Worm (Caenorhabditis elegans): ENCODE data around the gene sam-4.

Gene sam-4

ce11 chrII:5605538-5605945 lies 43.5 kb downstream of the sam-4 start (continued):
- TF ChIP-seq sma-3 (GFP tag; optimal IDR thresholded peaks at IDR 0.05), result peak; percentile 92
- TF ChIP-seq blmp-1 (tag; optimal IDR thresholded peaks at IDR 0.05; ENCODE audit: insufficient read depth), result peak; percentile 72
- TF ChIP-seq ama-1 (optimal IDR thresholded peaks at IDR 0.05), result no peak
- no peak for TF ChIP-seq nhr-23 (tag; optimal IDR thresholded peaks at IDR 0.05)
- peak; percentile 82 for TF ChIP-seq egl-27 (tag; optimal IDR thresholded peaks at IDR 0.05)
- no peak for TF ChIP-seq skn-1 (tag; optimal IDR thresholded peaks at IDR 0.05)
- no peak for TF ChIP-seq ztf-4 (tag; optimal IDR thresholded peaks at IDR 0.05)
- no peak for TF ChIP-seq snpc-4 (tag; optimal IDR thresholded peaks at IDR 0.05)

ce11 chrII:5604441-5604840 lies 44.6 kb downstream of the sam-4 start:
- TF ChIP-seq blmp-1 (tag; optimal IDR thresholded peaks at IDR 0.05; ENCODE audit: insufficient read depth), result no peak
- no peak for TF ChIP-seq sem-4 (tag; optimal IDR thresholded peaks at IDR 0.05)
- no peak for TF ChIP-seq sma-9 (GFP tag; optimal IDR thresholded peaks at IDR 0.05)
- no peak for TF ChIP-seq sma-9 (tag; optimal IDR thresholded peaks at IDR 0.05)
- TF ChIP-seq nhr-21 (tag; optimal IDR thresholded peaks at IDR 0.05), result no peak
- no peak for TF ChIP-seq elt-3 (tag; optimal IDR thresholded peaks at IDR 0.05)
- TF ChIP-seq nhr-11 (tag; optimal IDR thresholded peaks at IDR 0.05), result no peak
- TF ChIP-seq lsy-2 (tag; optimal IDR thresholded peaks at IDR 0.05), result no peak
- TF ChIP-seq lin-11 (tag; optimal IDR thresholded peaks at IDR 0.05), result no peak
- TF ChIP-seq snpc-4 (tag; optimal IDR thresholded peaks at IDR 0.05), result no peak
- TF ChIP-seq unc-39 (tag; optimal IDR thresholded peaks at IDR 0.05), result no peak
- no peak for TF ChIP-seq lin-39 (tag; optimal IDR thresholded peaks at IDR 0.05)
- no peak for TF ChIP-seq ceh-82 (tag; optimal IDR thresholded peaks at IDR 0.05)
- TF ChIP-seq alr-1 (tag; optimal IDR thresholded peaks at IDR 0.05), result no peak
- TF ChIP-seq lin-13 (GFP tag; optimal IDR thresholded peaks at IDR 0.05), result no peak
- TF ChIP-seq mab-5 (tag; optimal IDR thresholded peaks at IDR 0.05), result no peak
- no peak for TF ChIP-seq nhr-77 (tag; optimal IDR thresholded peaks at IDR 0.05)
- TF ChIP-seq fos-1 (tag; optimal IDR thresholded peaks at IDR 0.05), result no peak
- TF ChIP-seq crh-2 (tag; optimal IDR thresholded peaks at IDR 0.05), result no peak
- no peak for TF ChIP-seq egl-27 (tag; optimal IDR thresholded peaks at IDR 0.05)
- no peak for TF ChIP-seq unc-62 (GFP tag; optimal IDR thresholded peaks at IDR 0.05)

- TF ChIP-seq egl-27 (tag; optimal IDR thresholded peaks at IDR 0.05) (no peak), ztf-1 (GFP tag; conservative IDR thresholded peaks at IDR 0.05) (no peak), mbf-1 (tag; optimal IDR thresholded peaks at IDR 0.05) (no peak), ztf-11 (tag; optimal IDR thresholded peaks at IDR 0.05) (no peak), nhr-77 (tag; optimal IDR thresholded peaks at IDR 0.05) (no peak), nhr-12 (tag; optimal IDR thresholded peaks at IDR 0.05) (no peak), nhr-25 (tag; optimal IDR thresholded peaks at IDR 0.05) (no peak)
Measured at ce11 chrII:5603194-5603593, 45.9 kb downstream of the sam-4 start, which contains the start of gene C17G10.6. Gene C17G10.6 (minus strand): TSS chrII:5603294.

- peak; percentile 58 for TF ChIP-seq F13H6.1 (tag; optimal IDR thresholded peaks at IDR 0.05)
- no peak for TF ChIP-seq aly-2 (tag; optimal IDR thresholded peaks at IDR 0.05)
- TF ChIP-seq nhr-6 (tag; optimal IDR thresholded peaks at IDR 0.05), result peak; percentile 41
- TF ChIP-seq zag-1 (tag; optimal IDR thresholded peaks at IDR 0.05), result no peak
- TF ChIP-seq ztf-1 (GFP tag; conservative IDR thresholded peaks at IDR 0.05), result no peak
- TF ChIP-seq unc-39 (tag; optimal IDR thresholded peaks at IDR 0.05), result no peak
- TF ChIP-seq crh-2 (tag; optimal IDR thresholded peaks at IDR 0.05), result peak; percentile 69
- TF ChIP-seq egl-27 (tag; optimal IDR thresholded peaks at IDR 0.05), result peak; percentile 72
- no peak for TF ChIP-seq nhr-23 (tag; optimal IDR thresholded peaks at IDR 0.05)
- TF ChIP-seq R02D3.7 (tag; optimal IDR thresholded peaks at IDR 0.05), result no peak
- peak; percentile 78 for TF ChIP-seq nhr-21 (tag; optimal IDR thresholded peaks at IDR 0.05)
- TF ChIP-seq ztf-4 (tag; optimal IDR thresholded peaks at IDR 0.05), result peak; percentile 9
- TF ChIP-seq nhr-11 (tag; optimal IDR thresholded peaks at IDR 0.05), result no peak
- no peak for TF ChIP-seq mbf-1 (tag; optimal IDR thresholded peaks at IDR 0.05)
- TF ChIP-seq unc-55 (GFP tag; optimal IDR thresholded peaks at IDR 0.05), result no peak
- no peak for TF ChIP-seq Y55F3AM.14 (GFP tag; optimal IDR thresholded peaks at IDR 0.05)
- peak; percentile 62 to 75 for TF ChIP-seq lsy-2 (tag; optimal IDR thresholded peaks at IDR 0.05)
- TF ChIP-seq lin-39 (tag; optimal IDR thresholded peaks at IDR 0.05), result no peak
- TF ChIP-seq C34F6.9 (tag; optimal IDR thresholded peaks at IDR 0.05), result peak; percentile 20
- TF ChIP-seq sma-3 (GFP tag; optimal IDR thresholded peaks at IDR 0.05), result peak; percentile 87
- TF ChIP-seq lin-11 (tag; optimal IDR thresholded peaks at IDR 0.05), result no peak
- TF ChIP-seq snpc-4 (tag; optimal IDR thresholded peaks at IDR 0.05), result peak; percentile 99
- TF ChIP-seq dmd-4 (tag; optimal IDR thresholded peaks at IDR 0.05), result no peak
- TF ChIP-seq nhr-77 (tag; optimal IDR thresholded peaks at IDR 0.05), result peak; percentile 68
- TF ChIP-seq nhr-25 (tag; optimal IDR thresholded peaks at IDR 0.05), result peak; percentile 62
- TF ChIP-seq ceh-82 (tag; optimal IDR thresholded peaks at IDR 0.05), result no peak
- TF ChIP-seq lin-13 (GFP tag; optimal IDR thresholded peaks at IDR 0.05), result peak; percentile 53
- TF ChIP-seq ama-1 (optimal IDR thresholded peaks at IDR 0.05), result peak; percentile 98
- no peak for TF ChIP-seq elt-1 (tag; optimal IDR thresholded peaks at IDR 0.05)
- TF ChIP-seq elt-3 (tag; optimal IDR thresholded peaks at IDR 0.05), result no peak
- peak; percentile 75 for TF ChIP-seq ceh-16 (tag; optimal IDR thresholded peaks at IDR 0.05)
- TF ChIP-seq ZK546.5 (tag; optimal IDR thresholded peaks at IDR 0.05), result no peak
- TF ChIP-seq nhr-10 (tag; optimal IDR thresholded peaks at IDR 0.05), result peak; percentile 9
- TF ChIP-seq mdl-1 (tag; optimal IDR thresholded peaks at IDR 0.05), result peak; percentile 54 to 59
Measured at ce11 chrII:5599326-5600044, 49.6 kb downstream of the sam-4 start, which contains the start of gene C17G10.10. Gene C17G10.10 (minus strand): TSS chrII:5599376.
